Fruit fly (Drosophila melanogaster): ENCODE results near the gene Cipc.

The Cipc gene

DNA sequence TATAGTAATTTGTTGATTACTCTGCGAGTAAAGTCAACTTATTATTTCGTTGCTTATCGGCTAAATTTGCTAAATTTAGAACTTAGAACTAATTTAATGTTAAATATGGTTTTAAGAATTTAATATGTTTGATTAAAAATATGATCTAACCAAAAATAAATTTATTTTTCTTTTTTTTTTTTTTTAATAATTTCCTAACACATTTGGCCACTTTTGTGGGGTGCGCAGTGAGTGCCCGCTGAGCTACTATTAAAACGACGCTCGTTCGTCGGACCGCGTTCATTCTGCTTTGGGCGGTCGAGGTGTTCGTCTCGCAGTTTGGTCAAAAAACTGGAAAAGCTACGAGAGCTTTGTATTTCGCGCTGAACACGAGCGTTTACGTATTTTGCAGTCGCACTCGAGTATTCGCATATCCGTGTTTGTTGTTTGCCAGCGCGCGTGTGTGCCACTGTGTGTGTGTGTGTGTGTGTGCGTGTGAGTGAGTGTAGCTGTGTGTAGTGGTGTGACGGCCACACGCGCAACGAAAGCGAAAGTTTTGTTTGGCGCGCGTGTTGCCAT lies at the start of gene Cipc:
Cipc (plus strand) TSS at position 274 of the 558 bp plus-strand sequence.
- TF ChIP-seq Dll (optimal IDR thresholded peaks at IDR 0.05) (no peak), CG8478 (optimal IDR thresholded peaks at IDR 0.05) (no peak), psq (optimal IDR thresholded peaks at IDR 0.05) (no peak), EcR (GFP tag; optimal IDR thresholded peaks at IDR 0.05) (no peak), usp (GFP tag; optimal IDR thresholded peaks at IDR 0.05) (no peak), pan (optimal IDR thresholded peaks at IDR 0.05) (no peak)

DNA sequence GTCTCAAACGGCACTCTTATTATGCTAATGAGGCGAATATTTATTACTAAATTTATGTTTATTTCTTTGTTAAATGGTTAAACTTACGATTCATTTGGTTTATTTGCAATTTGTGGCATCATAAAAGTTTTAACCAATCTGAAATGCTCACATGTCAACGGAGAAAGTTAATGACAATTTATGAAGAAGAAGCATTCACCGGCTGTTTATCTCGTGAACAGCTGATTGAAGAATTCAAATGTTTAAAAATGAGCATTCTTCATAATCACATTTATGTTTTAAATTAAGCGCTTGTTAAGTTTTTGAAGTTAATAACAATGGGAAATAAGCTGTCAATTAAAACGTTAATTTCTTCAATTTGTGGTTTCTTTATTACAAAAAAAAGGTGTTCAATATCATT lies 48.6 kb upstream of the Cipc start, which contains the start of the genes PIG-P and Tcs6:
PIG-P (minus strand) TSS at position 158 of the 400 bp plus-strand sequence.
Tcs6 (minus strand) TSS at position 158 of the 400 bp plus-strand sequence.
- TF ChIP-seq psq (optimal IDR thresholded peaks at IDR 0.05) (no peak), Dll (optimal IDR thresholded peaks at IDR 0.05) (no peak), CG8478 (optimal IDR thresholded peaks at IDR 0.05) (no peak), pan (optimal IDR thresholded peaks at IDR 0.05) (no peak), EcR (GFP tag; optimal IDR thresholded peaks at IDR 0.05) (no peak), usp (GFP tag; optimal IDR thresholded peaks at IDR 0.05) (no peak)

DNA sequence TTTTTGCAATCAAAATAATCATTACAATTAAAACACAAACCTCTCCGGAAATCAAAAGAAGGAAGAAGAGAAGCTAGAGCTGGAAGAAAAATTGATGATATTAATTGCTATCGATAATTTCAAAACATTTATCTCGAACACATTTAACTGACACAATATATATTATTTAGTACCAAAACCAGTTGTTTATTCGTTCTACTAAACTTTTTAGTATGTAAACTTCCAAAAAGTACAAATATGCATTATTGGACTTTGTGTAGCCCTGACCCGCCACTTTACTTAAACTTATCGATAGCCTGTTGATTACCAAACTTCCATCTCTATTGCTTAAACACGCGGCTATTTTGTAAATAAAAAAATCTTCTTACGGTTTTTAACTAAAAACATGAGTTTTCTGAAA lies 47.5 kb upstream of the Cipc start, which contains the start of the genes RpL34a and Trmt61:
RpL34a (minus strand) TSS at position 73 of the 400 bp plus-strand sequence.
Trmt61 (plus strand) TSS at position 302 of the 400 bp plus-strand sequence.
- TF ChIP-seq psq (optimal IDR thresholded peaks at IDR 0.05) (no peak), pan (optimal IDR thresholded peaks at IDR 0.05) (no peak), usp (GFP tag; optimal IDR thresholded peaks at IDR 0.05) (no peak), Dll (optimal IDR thresholded peaks at IDR 0.05) (no peak), EcR (GFP tag; optimal IDR thresholded peaks at IDR 0.05) (no peak), CG8478 (optimal IDR thresholded peaks at IDR 0.05) (no peak)

- TF ChIP-seq CG8478 (optimal IDR thresholded peaks at IDR 0.05) (no peak), EcR (GFP tag; optimal IDR thresholded peaks at IDR 0.05) (no peak), pan (optimal IDR thresholded peaks at IDR 0.05) (no peak), Dll (optimal IDR thresholded peaks at IDR 0.05) (no peak), psq (optimal IDR thresholded peaks at IDR 0.05) (no peak), usp (GFP tag; optimal IDR thresholded peaks at IDR 0.05) (no peak)
These were observed 43.8 kb upstream of the Cipc start, which contains the start of gene CG14551 for dm6 chr3R:26062911-26063310. CG14551 (minus strand) TSS chr3R:26063011.

DNA sequence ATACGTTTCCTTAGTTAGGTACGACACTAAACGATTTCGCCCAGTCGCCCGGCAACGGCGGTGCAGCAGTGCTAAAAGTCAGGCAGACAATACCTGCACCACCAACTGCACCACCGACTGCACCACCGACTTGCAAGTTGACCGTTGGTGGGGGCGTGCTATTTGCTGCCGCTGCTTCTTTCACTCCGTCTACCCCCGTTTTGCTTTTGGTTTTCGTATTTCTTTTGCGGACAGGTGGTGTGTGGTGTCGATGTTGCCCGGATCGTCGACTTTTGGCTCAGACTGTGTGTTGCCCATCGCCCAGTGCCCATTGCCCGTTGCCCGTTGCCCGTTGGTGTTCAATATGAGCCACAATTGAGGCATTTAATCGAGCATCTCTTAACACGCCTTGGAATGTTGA lies 42.0 kb upstream of the Cipc start:
- TF ChIP-seq pan (optimal IDR thresholded peaks at IDR 0.05) (no peak), EcR (GFP tag; optimal IDR thresholded peaks at IDR 0.05) (no peak), psq (optimal IDR thresholded peaks at IDR 0.05) (no peak)

- TF ChIP-seq EcR (GFP tag; optimal IDR thresholded peaks at IDR 0.05) (no peak), Dll (optimal IDR thresholded peaks at IDR 0.05) (no peak), CG8478 (optimal IDR thresholded peaks at IDR 0.05) (no peak)
These were observed 38.5 kb upstream of the Cipc start for dm6 chr3R:26068135-26068534.

- TF ChIP-seq Dll (optimal IDR thresholded peaks at IDR 0.05) (no peak), EcR (GFP tag; optimal IDR thresholded peaks at IDR 0.05) (no peak), usp (GFP tag; optimal IDR thresholded peaks at IDR 0.05) (no peak), psq (optimal IDR thresholded peaks at IDR 0.05) (no peak), pan (optimal IDR thresholded peaks at IDR 0.05) (no peak), CG8478 (optimal IDR thresholded peaks at IDR 0.05) (no peak)
These were observed 34.2 kb upstream of the Cipc start for dm6 chr3R:26072477-26072876.

- TF ChIP-seq usp (GFP tag; optimal IDR thresholded peaks at IDR 0.05) (no peak), pan (optimal IDR thresholded peaks at IDR 0.05) (no peak), EcR (GFP tag; optimal IDR thresholded peaks at IDR 0.05) (no peak), psq (optimal IDR thresholded peaks at IDR 0.05) (no peak), CG8478 (optimal IDR thresholded peaks at IDR 0.05) (no peak), Dll (optimal IDR thresholded peaks at IDR 0.05) (no peak)
These were observed 31.4 kb upstream of the Cipc start for dm6 chr3R:26075252-26075651.

dm6 chr3R:26081380-26081991 lies 25.2 kb upstream of the Cipc start:
- no peak for TF ChIP-seq usp (GFP tag; optimal IDR thresholded peaks at IDR 0.05)
- TF ChIP-seq psq (optimal IDR thresholded peaks at IDR 0.05), result no peak
- TF ChIP-seq pan (optimal IDR thresholded peaks at IDR 0.05), result no peak
- TF ChIP-seq EcR (GFP tag; optimal IDR thresholded peaks at IDR 0.05), result no peak
- no peak for TF ChIP-seq Dll (optimal IDR thresholded peaks at IDR 0.05)
- no peak for TF ChIP-seq CG8478 (optimal IDR thresholded peaks at IDR 0.05)

DNA sequence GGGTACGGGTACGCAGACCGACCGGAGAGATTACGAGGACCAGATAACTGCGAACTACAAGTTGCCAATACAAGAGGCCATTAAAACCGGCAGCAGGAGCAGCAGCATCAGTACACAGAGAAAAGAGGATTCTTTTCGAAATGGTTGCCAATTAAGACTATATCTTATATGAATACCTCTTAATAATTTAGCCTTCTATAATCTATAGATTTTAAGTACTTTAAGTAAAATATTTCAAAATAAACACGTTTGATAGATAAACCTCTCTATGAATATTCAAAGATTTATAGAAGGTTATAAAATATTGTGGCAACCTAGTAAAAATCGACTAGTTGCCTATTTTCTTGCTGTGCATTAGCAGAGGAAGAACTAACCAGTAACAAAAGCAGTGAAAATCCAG lies 11.1 kb upstream of the Cipc start:
- no peak for TF ChIP-seq EcR (GFP tag; optimal IDR thresholded peaks at IDR 0.05)
- TF ChIP-seq usp (GFP tag; optimal IDR thresholded peaks at IDR 0.05), result no peak
- no peak for TF ChIP-seq Dll (optimal IDR thresholded peaks at IDR 0.05)
- TF ChIP-seq CG8478 (optimal IDR thresholded peaks at IDR 0.05), result no peak
- no peak for TF ChIP-seq pan (optimal IDR thresholded peaks at IDR 0.05)
- no peak for TF ChIP-seq psq (optimal IDR thresholded peaks at IDR 0.05)

DNA sequence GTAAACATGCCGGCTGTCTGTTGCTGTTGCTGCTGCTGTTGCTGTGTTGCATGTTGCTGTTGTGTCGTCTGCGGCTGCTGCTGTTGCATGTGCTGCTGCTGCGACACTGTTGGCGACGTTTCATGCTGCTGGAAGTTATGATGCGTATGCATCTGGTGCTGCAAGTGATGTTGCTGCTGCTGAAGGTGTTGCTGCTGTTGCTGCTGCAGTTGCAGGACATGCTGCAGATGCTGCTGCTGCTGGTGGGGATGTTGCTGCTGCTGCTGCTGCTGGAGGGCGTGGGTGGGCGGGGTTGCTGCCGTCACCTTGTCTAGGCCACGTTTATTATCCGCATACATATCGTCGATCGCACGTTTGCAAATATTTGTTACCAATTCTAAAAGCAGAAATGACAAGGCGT lies 10.5 kb upstream of the Cipc start:
- TF ChIP-seq psq (optimal IDR thresholded peaks at IDR 0.05) (no peak), usp (GFP tag; optimal IDR thresholded peaks at IDR 0.05) (no peak)

DNA sequence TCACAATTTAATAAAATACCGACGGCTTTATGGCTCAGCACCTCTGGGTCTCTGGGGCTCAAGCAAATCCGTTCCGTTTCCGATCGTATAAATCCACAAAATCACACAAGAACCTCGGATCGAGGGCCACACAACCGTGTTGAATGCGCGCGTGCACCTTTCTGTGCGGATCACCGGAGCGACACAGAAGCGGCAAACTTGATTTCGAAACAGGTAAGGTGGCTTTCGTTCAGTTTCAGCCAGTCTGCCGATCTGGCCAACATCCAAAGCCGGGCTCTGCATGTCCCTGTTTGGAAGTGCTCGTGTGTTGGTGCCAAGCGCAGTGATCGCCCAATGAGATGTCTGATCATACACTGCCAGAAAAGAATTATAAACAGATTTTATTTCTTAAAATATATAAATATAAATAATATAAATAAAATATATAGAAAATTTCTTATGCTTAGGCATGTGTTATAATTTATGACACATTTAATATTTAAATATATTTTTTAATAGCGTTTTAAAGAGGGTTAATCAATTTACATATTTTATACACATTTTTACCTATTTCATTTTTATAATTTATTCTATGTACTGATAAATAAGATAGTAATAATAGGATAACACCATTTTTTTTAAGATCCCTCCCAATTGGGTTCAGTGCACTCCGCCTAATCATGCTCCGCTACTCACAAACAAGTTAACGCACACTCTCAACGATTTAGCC lies 8.0 kb upstream of the Cipc start, which contains the start of gene dysf:
dysf (minus strand) TSS at position 210 of the 709 bp plus-strand sequence.
- TF ChIP-seq CG8478 (optimal IDR thresholded peaks at IDR 0.05) (no peak), psq (optimal IDR thresholded peaks at IDR 0.05) (no peak), usp (GFP tag; optimal IDR thresholded peaks at IDR 0.05) (no peak), Dll (optimal IDR thresholded peaks at IDR 0.05) (no peak), pan (optimal IDR thresholded peaks at IDR 0.05) (no peak), EcR (GFP tag; optimal IDR thresholded peaks at IDR 0.05) (no peak)

Data from whole organism.